Worm (Caenorhabditis elegans): Measurements from ENCODE around the gene F14D7.1.

DNA sequence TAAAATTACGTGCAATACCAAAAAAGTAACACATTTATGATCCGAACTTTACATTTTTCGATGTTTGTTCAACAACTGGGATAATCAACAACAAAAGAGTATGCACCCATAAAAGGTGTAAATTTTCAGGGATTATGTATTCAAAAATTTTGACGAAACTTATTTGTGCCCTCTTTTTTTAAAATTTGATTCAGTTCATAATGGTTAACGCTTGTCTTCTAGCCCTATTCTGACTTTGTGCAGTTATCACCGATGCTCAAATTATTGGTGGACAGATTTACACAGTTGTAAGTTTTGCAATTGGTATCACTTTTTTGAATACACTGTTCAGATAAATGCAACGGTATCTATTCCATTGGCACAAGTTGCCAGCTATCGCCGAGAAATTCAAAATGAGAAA, 40.6 kb downstream of the F14D7.1 start, which contains the start of gene K02E11.6:
- TF ChIP-seq W03F9.2 (tag; optimal IDR thresholded peaks at IDR 0.05): no peak
- TF ChIP-seq him-1 (tag; optimal IDR thresholded peaks at IDR 0.05): no peak

All from whole organism, L4/young adult.